Worm (Caenorhabditis elegans) whole organism, early embryonic: ENCODE data around the gene trm-1.
"Not testable (repeated sequence)": the region's sequence is repeated elsewhere in the genome, so short reads cannot be mapped to it uniquely, and the experiment has no call there.

Source experiments
- B0310.2 ChIP-seq: sonication (generic microtip); optimal IDR thresholded peaks from 2 replicates; lab custom pipeline; 2016; ENCODE audit warnings: mild to moderate bottlenecking, missing genetic modification characterization, missing compliant biosample characterization
- F13C5.2 ChIP-seq: sonication (generic microtip); optimal IDR thresholded peaks from 2 replicates; lab custom pipeline; 2017; ENCODE audit warnings: mild to moderate bottlenecking, missing genetic modification characterization, inconsistent platforms, missing compliant biosample characterization
- aly-1 ChIP-seq: sonication (generic microtip); optimal IDR thresholded peaks from 2 replicates; lab custom pipeline; 2016; ENCODE audit warnings: missing genetic modification characterization, missing compliant biosample characterization
- ama-1 ChIP-seq: fragments of 150-350 bp; optimal IDR thresholded peaks from 2 replicates; lab custom pipeline; 2014
- ceh-13 ChIP-seq: fragments of 200-800 bp; sonication (Bioruptor generic); optimal IDR thresholded peaks from 2 replicates; lab custom pipeline; 2018; ENCODE audit warnings: mild to moderate bottlenecking, missing genetic modification characterization, missing compliant biosample characterization
- ceh-36 ChIP-seq: sonication (generic microtip); optimal IDR thresholded peaks from 2 replicates; lab custom pipeline; 2016; ENCODE audit warnings: missing genetic modification characterization, inconsistent platforms, missing compliant biosample characterization
- ets-7 ChIP-seq: sonication (generic microtip); optimal IDR thresholded peaks from 2 replicates; lab custom pipeline; 2016; ENCODE audit warnings: missing genotype, missing genetic modification characterization, missing compliant biosample characterization
- hmbx-1 ChIP-seq: sonication (generic microtip); optimal IDR thresholded peaks from 2 replicates; lab custom pipeline; 2016; ENCODE audit warnings: mild to moderate bottlenecking, missing genetic modification characterization, missing compliant biosample characterization
- pes-1 ChIP-seq: fragments of 200-800 bp; sonication (Bioruptor generic); IDR thresholded peaks from 2 replicates; pipeline ENCODE4 v1.3.6; 2022; ENCODE audit warnings: missing genetic modification reagents, missing genetic modification characterization, missing compliant biosample characterization
- scrt-1 ChIP-seq: fragments of 200-800 bp; sonication (Bioruptor generic); IDR thresholded peaks from 2 replicates; pipeline ENCODE4 v1.3.6; 2022; ENCODE audit warnings: missing genetic modification characterization, missing compliant biosample characterization
- sea-1 ChIP-seq: fragments of 200-800 bp; sonication (Bioruptor generic); conservative IDR thresholded peaks from 2 replicates; pipeline ENCODE4 v1.3.6; 2022; ENCODE audit warnings: missing genetic modification characterization, missing compliant biosample characterization
- tbx-37 ChIP-seq: fragments of 200-800 bp; sonication (Bioruptor generic); conservative IDR thresholded peaks from 2 replicates; pipeline ENCODE4 v1.3.6; 2022; ENCODE audit warnings: missing genetic modification reagents, missing genetic modification characterization, missing compliant biosample characterization

- not testable (repeated sequence) for TF ChIP-seq scrt-1 (GFP tag; lab: Robert Waterston, UW); ceh-13 (GFP tag; lab: Kevin White, UChicago); pes-1 (GFP tag; lab: Robert Waterston, UW); ets-7 (tag; lab: Kevin White, UChicago); ama-1 (lab: Kevin White, UChicago); aly-1 (tag; lab: Kevin White, UChicago); F13C5.2 (tag; lab: Kevin White, UChicago); sea-1 (GFP tag; lab: Robert Waterston, UW); hmbx-1; B0310.2 (tag; lab: Kevin White, UChicago); tbx-37 (GFP tag; lab: Robert Waterston, UW); ceh-36 (tag; lab: Kevin White, UChicago)
Observed at ce11 chrV:14137766-14138165, 47.6 kb downstream of the trm-1 start, which contains the start of gene AH10.4.
